Worm (Caenorhabditis elegans) whole organism, L4 larva: ENCODE measurements around the gene F14E5.2.

Experiments used
- D1046.2 ChIP-seq: fragments of 200-800 bp; sonication (Bioruptor generic); IDR thresholded peaks from 2 replicates; pipeline ENCODE4 v1.3.6; 2022; ENCODE audit warnings: missing genetic modification characterization, missing compliant biosample characterization
- F10B5.3 ChIP-seq: sonication (generic microtip); optimal IDR thresholded peaks from 2 replicates; lab custom pipeline; 2016; ENCODE audit warnings: mild to moderate bottlenecking, missing genetic modification characterization, missing compliant biosample characterization
- F26F4.8 ChIP-seq: fragments of 200-800 bp; sonication (Bioruptor generic); conservative IDR thresholded peaks from 2 replicates; pipeline ENCODE4 v1.3.6; 2022; ENCODE audit warnings: missing genetic modification characterization, missing compliant biosample characterization
- F44E2.7 ChIP-seq: fragments of 200-800 bp; sonication (Bioruptor generic); IDR thresholded peaks from 2 replicates; pipeline ENCODE4 v2.1.2; 2022; ENCODE audit warnings: missing genetic modification characterization, missing compliant biosample characterization
- Y48G9A.11 ChIP-seq: fragments of 200-800 bp; sonication (Bioruptor generic); IDR thresholded peaks from 2 replicates; pipeline ENCODE4 v1.3.6; 2022; ENCODE audit warnings: missing genetic modification reagents, missing genetic modification characterization, missing compliant biosample characterization
- ZK337.2 ChIP-seq: fragments of 200-800 bp; sonication (Bioruptor generic); IDR thresholded peaks from 2 replicates; pipeline ENCODE4 v1.3.6; 2022; ENCODE audit warnings: missing genetic modification reagents, missing genetic modification characterization, missing compliant biosample characterization
- aly-2 ChIP-seq: sonication (generic microtip); optimal IDR thresholded peaks from 2 replicates; lab custom pipeline; 2018; ENCODE audit warnings: missing biosample characterization, missing genetic modification characterization
- ama-1 ChIP-seq: fragments of 150-350 bp; optimal IDR thresholded peaks from 2 replicates; lab custom pipeline; 2014; ENCODE audit warnings: inconsistent platforms, mixed read lengths
- arid-1 ChIP-seq: fragments of 200-800 bp; sonication (Bioruptor generic); conservative IDR thresholded peaks from 2 replicates; pipeline ENCODE4 v1.3.6; 2022; ENCODE audit warnings: missing genetic modification reagents, missing genetic modification characterization, missing compliant biosample characterization
- ceh-32 ChIP-seq: sonication (generic microtip); optimal IDR thresholded peaks from 2 replicates; lab custom pipeline; 2016; ENCODE audit warnings: mild to moderate bottlenecking, missing genetic modification characterization, missing compliant biosample characterization; ENCODE audit not compliant: poor library complexity
- ceh-44 ChIP-seq: fragments of 200-800 bp; sonication (Bioruptor generic); IDR thresholded peaks from 2 replicates; pipeline ENCODE4 v1.3.6; 2022; ENCODE audit warnings: missing genetic modification reagents, missing genetic modification characterization, missing compliant biosample characterization
- ceh-62 ChIP-seq: sonication (generic microtip); optimal IDR thresholded peaks from 2 replicates; lab custom pipeline; 2017; ENCODE audit warnings: missing biosample characterization, missing genetic modification characterization
- ceh-82 ChIP-seq: sonication (generic microtip); optimal IDR thresholded peaks from 2 replicates; lab custom pipeline; 2017; ENCODE audit warnings: missing biosample characterization, missing genetic modification characterization
- daf-12 ChIP-seq: fragments of 150-350 bp; optimal IDR thresholded peaks from 2 replicates; lab custom pipeline; 2014; ENCODE audit warnings: missing biosample characterization, missing genetic modification reagents, missing genetic modification characterization
- daf-19 ChIP-seq: fragments of 200-800 bp; sonication (Bioruptor generic); conservative IDR thresholded peaks from 2 replicates; pipeline ENCODE4 v1.3.6; 2022; ENCODE audit warnings: missing genetic modification characterization, missing compliant biosample characterization
- dmd-8 ChIP-seq: fragments of 200-800 bp; sonication (Bioruptor generic); IDR thresholded peaks from 2 replicates; pipeline ENCODE4 v1.3.6; 2022; ENCODE audit warnings: missing genetic modification characterization, missing compliant biosample characterization
- dmd-9 ChIP-seq: fragments of 200-800 bp; sonication (Bioruptor generic); IDR thresholded peaks from 2 replicates; pipeline ENCODE4 v1.3.6; 2022; ENCODE audit warnings: missing genetic modification reagents, missing genetic modification characterization, missing compliant biosample characterization
- dpl-1 ChIP-seq: fragments of 150-350 bp; optimal IDR thresholded peaks from 2 replicates; lab custom pipeline; 2014; ENCODE audit warnings: missing biosample characterization, missing genetic modification reagents, missing genetic modification characterization
- duxl-1 ChIP-seq: sonication (generic microtip); optimal IDR thresholded peaks from 2 replicates; lab custom pipeline; 2016; ENCODE audit warnings: mild to moderate bottlenecking, missing genetic modification characterization, moderate library complexity, missing compliant biosample characterization; ENCODE audit not compliant: poor library complexity
- dve-1 ChIP-seq: sonication (generic microtip); optimal IDR thresholded peaks from 2 replicates; lab custom pipeline; 2017; ENCODE audit warnings: antibody characterized with exemption, mild to moderate bottlenecking, missing genetic modification characterization, missing compliant biosample characterization; ENCODE audit not compliant: insufficient read depth
- fos-1 ChIP-seq: fragments of 150-350 bp; optimal IDR thresholded peaks from 2 replicates; lab custom pipeline; 2014; ENCODE audit warnings: missing biosample characterization, missing genetic modification characterization
- gei-8 ChIP-seq: fragments of 200-800 bp; sonication (Bioruptor generic); optimal IDR thresholded peaks from 2 replicates; lab custom pipeline; 2018; ENCODE audit warnings: mild to moderate bottlenecking, missing genetic modification characterization, missing compliant biosample characterization
- hlh-11 ChIP-seq: fragments of 200-800 bp; sonication (Bioruptor generic); optimal IDR thresholded peaks from 2 replicates; lab custom pipeline; 2018; ENCODE audit warnings: mild to moderate bottlenecking, missing genetic modification characterization, missing compliant biosample characterization
- lin-15B ChIP-seq: fragments of 150-350 bp; sonication (generic microtip); optimal IDR thresholded peaks from 3 replicates; lab custom pipeline; 2014; ENCODE audit warnings: missing biosample characterization, missing genetic modification characterization
- lin-29 ChIP-seq: fragments of 200-800 bp; sonication (Bioruptor generic); IDR thresholded peaks from 2 replicates; pipeline ENCODE4 v1.3.6; 2022; ENCODE audit warnings: missing genetic modification reagents, missing genetic modification characterization, missing compliant biosample characterization
- madf-9 ChIP-seq: fragments of 200-800 bp; sonication (Bioruptor generic); conservative IDR thresholded peaks from 2 replicates; pipeline ENCODE4 v1.3.6; 2022; ENCODE audit warnings: missing genetic modification reagents, missing genetic modification characterization, missing compliant biosample characterization
- mdt-29 ChIP-seq: fragments of 200-800 bp; sonication (Bioruptor generic); IDR thresholded peaks from 2 replicates; pipeline ENCODE4 v1.3.6; 2022; ENCODE audit warnings: missing genetic modification reagents, missing genetic modification characterization, missing compliant biosample characterization
- mep-1 ChIP-seq: fragments of 150-350 bp; sonication (generic microtip); optimal IDR thresholded peaks from 3 replicates; lab custom pipeline; 2014; ENCODE audit warnings: missing biosample characterization, missing genetic modification characterization
- mxl-2 ChIP-seq: fragments of 200-800 bp; sonication (Bioruptor generic); conservative IDR thresholded peaks from 2 replicates; pipeline ENCODE4 v1.3.6; 2022; ENCODE audit warnings: missing genetic modification reagents, missing genetic modification characterization, missing compliant biosample characterization
- mxl-3 ChIP-seq: fragments of 200-800 bp; sonication (Bioruptor generic); optimal IDR thresholded peaks from 2 replicates; lab custom pipeline; 2018; ENCODE audit warnings: mild to moderate bottlenecking, missing genetic modification characterization, missing compliant biosample characterization
- nhr-10 ChIP-seq: fragments of 150-350 bp; optimal IDR thresholded peaks from 2 replicates; lab custom pipeline; 2014; ENCODE audit warnings: missing biosample characterization, missing genetic modification characterization
- nhr-111 ChIP-seq: fragments of 200-800 bp; sonication (Bioruptor generic); optimal IDR thresholded peaks from 2 replicates; lab custom pipeline; 2018; ENCODE audit warnings: mild to moderate bottlenecking, missing genetic modification characterization, missing compliant biosample characterization
- nhr-41 ChIP-seq: fragments of 200-800 bp; sonication (Bioruptor generic); IDR thresholded peaks from 2 replicates; pipeline ENCODE4 v1.3.6; 2022; ENCODE audit warnings: missing genetic modification reagents, missing genetic modification characterization, missing compliant biosample characterization
- nhr-42 ChIP-seq: fragments of 200-800 bp; sonication (Bioruptor generic); IDR thresholded peaks from 2 replicates; pipeline ENCODE4 v1.3.6; 2022; ENCODE audit warnings: missing genetic modification characterization, missing compliant biosample characterization
- nhr-6 ChIP-seq: fragments of 150-350 bp; optimal IDR thresholded peaks from 2 replicates; lab custom pipeline; 2014; ENCODE audit warnings: missing biosample characterization, missing genetic modification characterization
- pqm-1 ChIP-seq: sonication (generic microtip); optimal IDR thresholded peaks from 2 replicates; lab custom pipeline; 2017; ENCODE audit warnings: missing biosample characterization, missing genetic modification characterization
- rbr-2 ChIP-seq: sonication (generic microtip); optimal IDR thresholded peaks from 2 replicates; lab custom pipeline; 2016; ENCODE audit warnings: missing genotype, missing genetic modification characterization, missing compliant biosample characterization
- set-16 ChIP-seq: fragments of 200-800 bp; sonication (Bioruptor generic); IDR thresholded peaks from 2 replicates; pipeline ENCODE4 v1.3.6; 2022; ENCODE audit warnings: missing genetic modification reagents, missing genetic modification characterization, missing compliant biosample characterization
- unc-62 ChIP-seq, 3 experiments: fragments of 150-350 bp in 1 of 3; sonication (generic microtip); optimal IDR thresholded peaks in 2 of 3; peaks in 1 of 3; 1 replicate in 1 of 3; 2 replicates in 2 of 3; lab custom pipeline; 2014 to 2017; ENCODE audit warnings: missing biosample characterization in 3 of 3, missing genetic modification characterization in 3 of 3, missing genetic modification reagents in 3 of 3, missing genotype in 1 of 3
- vab-7 ChIP-seq: fragments of 200-800 bp; sonication (Bioruptor generic); IDR thresholded peaks from 2 replicates; pipeline ENCODE4 v1.3.6; 2022; ENCODE audit warnings: missing genetic modification reagents, missing genetic modification characterization, missing compliant biosample characterization
- zfp-2 ChIP-seq: sonication (generic microtip); optimal IDR thresholded peaks from 2 replicates; lab custom pipeline; 2016; ENCODE audit warnings: mild to moderate bottlenecking, missing genetic modification characterization, missing compliant biosample characterization
- zfp-3 ChIP-seq: fragments of 200-800 bp; sonication (Bioruptor generic); conservative IDR thresholded peaks from 2 replicates; pipeline ENCODE4 v1.3.6; 2022; ENCODE audit warnings: missing genetic modification reagents, missing genetic modification characterization, missing compliant biosample characterization
- zip-11 ChIP-seq: fragments of 200-800 bp; sonication (Bioruptor generic); IDR thresholded peaks from 2 replicates; pipeline ENCODE4 v1.3.6; 2022; ENCODE audit warnings: missing genetic modification characterization, missing compliant biosample characterization
- zip-2 ChIP-seq: fragments of 150-350 bp; optimal IDR thresholded peaks from 2 replicates; lab custom pipeline; 2014; ENCODE audit warnings: missing biosample characterization, missing genetic modification characterization

The F14E5.2 gene

DNA sequence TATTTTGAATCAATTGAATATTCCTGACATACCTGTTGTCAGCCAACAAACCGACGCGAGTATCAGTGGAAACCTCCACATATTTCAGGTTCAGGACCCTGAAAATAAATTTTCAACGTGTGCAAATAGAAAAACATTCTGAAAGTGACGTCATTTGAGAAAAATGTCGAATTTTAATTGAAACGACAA, at the start of gene F14E5.2:
Gene F14E5.2, minus strand, starts transcription at position 101 of the 189 bp plus-strand sequence.
- TF ChIP-seq mdt-29 (GFP tag; lab: Robert Waterston, UW), result no peak
- TF ChIP-seq nhr-10, result no peak
- no peak for TF ChIP-seq zip-11 (GFP tag; lab: Robert Waterston, UW)
- TF ChIP-seq lin-15B (tag; lab: Kevin White, UChicago), result no peak
- TF ChIP-seq vab-7, result no peak
- TF ChIP-seq mep-1 (tag; lab: Kevin White, UChicago), result no peak

DNA sequence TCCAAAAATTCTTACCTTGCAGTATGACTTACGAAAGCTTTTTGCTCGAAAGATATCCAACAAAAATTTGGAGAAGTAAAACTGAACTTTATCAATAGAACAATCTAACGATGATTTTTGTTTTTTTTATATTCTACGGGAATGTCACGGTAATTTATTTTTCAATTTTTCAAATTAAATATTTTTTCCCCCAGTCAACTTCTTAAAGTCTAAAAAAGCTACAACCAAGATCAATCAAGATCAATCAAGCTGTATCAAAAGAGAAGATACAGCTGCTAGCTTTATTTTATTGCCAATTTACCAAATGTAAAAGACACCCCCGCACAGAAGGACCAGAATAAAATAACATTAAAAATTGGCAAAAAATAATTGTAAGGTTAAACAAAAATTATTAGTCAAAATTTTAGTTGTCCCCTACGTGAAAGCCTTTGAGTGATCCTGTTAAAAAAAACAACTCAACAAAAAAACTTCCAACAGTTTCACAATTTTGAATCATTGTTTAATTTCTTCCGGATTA, 46.7 kb upstream of the F14E5.2 start, which contains the start of the genes M05D6.1 and M05D6.3:
Gene M05D6.1, minus strand, starts transcription at position 101 of the 517 bp plus-strand sequence.
Gene M05D6.3, plus strand, starts transcription at position 467 of the 517 bp plus-strand sequence.
- TF ChIP-seq mxl-2 (no peak), ZK337.2 (GFP tag; lab: Robert Waterston, UW) (no peak), dmd-9 (GFP tag; lab: Robert Waterston, UW) (no peak), dmd-8 (no peak), aly-2 (no peak), F10B5.3 (tag; lab: Kevin White, UChicago) (no peak), set-16 (GFP tag; lab: Robert Waterston, UW) (no peak), hlh-11 (tag; lab: Kevin White, UChicago) (no peak), daf-19 (GFP tag; lab: Robert Waterston, UW) (no peak), zip-2 (tag; lab: Kevin White, UChicago) (no peak), dve-1 (no peak), unc-62 (GFP tag; optimal IDR thresholded peaks at IDR 0.05 in 1 of 2; lab: Kevin White, UChicago) (no peak), unc-62 (tag; optimal IDR thresholded peaks at IDR 0.05; lab: Kevin White, UChicago) (no peak), daf-12 (tag; lab: Kevin White, UChicago) (no peak), F26F4.8 (GFP tag; lab: Robert Waterston, UW) (no peak), Y48G9A.11 (no peak)

DNA sequence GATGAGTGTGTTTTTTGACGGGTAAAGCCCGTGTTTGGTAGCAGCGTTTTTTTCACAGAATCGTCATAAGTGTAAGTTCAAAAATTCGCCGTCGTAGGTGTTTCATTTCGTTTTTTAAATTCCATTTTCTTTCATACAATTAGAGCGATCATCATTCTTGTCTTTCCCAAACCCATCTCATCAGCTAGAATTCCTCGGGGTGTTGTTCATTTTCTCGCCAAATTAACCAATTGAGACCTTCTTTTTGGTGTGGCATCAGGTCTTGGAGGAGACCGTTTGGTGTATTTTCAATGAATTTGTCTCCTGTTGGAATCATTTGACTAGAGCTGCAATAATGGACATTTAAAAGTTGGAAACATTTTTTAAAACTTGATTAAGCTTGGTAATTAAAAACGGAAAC, 44.3 kb upstream of the F14E5.2 start:
- TF ChIP-seq lin-29 (no peak), zip-2 (tag; lab: Kevin White, UChicago) (no peak), unc-62 (GFP tag; optimal IDR thresholded peaks at IDR 0.05 in 1 of 2; lab: Kevin White, UChicago) (peak in 1 of 2 experiments; percentile 91), unc-62 (tag; optimal IDR thresholded peaks at IDR 0.05; lab: Kevin White, UChicago) (no peak), gei-8 (GFP tag; lab: Kevin White, UChicago) (no peak), ama-1 (lab: Kevin White, UChicago) (no peak), mdt-29 (GFP tag; lab: Robert Waterston, UW) (no peak), nhr-41 (GFP tag; lab: Robert Waterston, UW) (no peak), F44E2.7 (GFP tag; lab: Robert Waterston, UW) (no peak)

DNA sequence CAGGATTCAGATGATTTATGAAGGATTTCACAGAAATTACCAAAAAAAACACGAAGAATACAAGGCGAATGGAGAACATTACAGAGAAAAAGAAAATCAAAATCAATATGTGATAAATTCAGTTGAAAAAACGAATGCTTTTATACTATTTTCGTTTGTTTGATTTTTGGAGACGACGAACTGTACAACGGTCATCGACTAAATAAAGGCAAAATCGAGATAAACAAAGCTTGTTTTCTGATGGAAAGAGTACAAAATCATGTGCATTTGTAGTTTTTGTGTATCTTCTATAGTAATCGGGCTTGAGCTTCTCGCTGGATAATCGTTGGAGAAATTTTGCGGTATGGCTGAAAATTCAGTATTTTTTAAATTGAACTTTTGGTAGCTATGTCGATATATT, 42.5 kb upstream of the F14E5.2 start, which contains the start of gene M05D6.8:
Gene M05D6.8, minus strand, starts transcription at position 101 of the 400 bp plus-strand sequence.
- TF ChIP-seq ceh-44 (no peak), dve-1 (no peak), nhr-42 (GFP tag; lab: Robert Waterston, UW) (no peak), D1046.2 (no peak), ceh-32 (tag; lab: Kevin White, UChicago) (no peak)
- TF ChIP-seq, all 104 proteins: peak for 0

DNA sequence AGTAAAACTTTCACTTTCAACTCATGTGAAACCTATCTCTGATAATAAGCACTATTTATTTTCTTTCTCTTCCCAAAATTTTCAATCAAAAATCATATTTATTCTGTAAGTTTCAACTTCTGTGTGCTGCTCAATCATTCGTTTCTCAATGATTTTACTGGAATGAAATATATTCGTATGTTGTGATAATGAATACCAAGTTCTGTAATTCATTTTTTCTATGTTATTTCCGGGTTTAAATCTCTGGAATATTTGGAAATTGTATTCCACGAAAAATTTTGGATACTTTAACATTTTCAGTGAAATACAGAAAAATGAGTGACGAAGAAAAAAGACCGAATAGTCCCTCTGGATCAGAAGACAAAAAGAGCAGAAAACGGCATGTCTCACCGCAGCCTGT, 39.2 kb upstream of the F14E5.2 start, which contains the start of gene M05D6.2:
Gene M05D6.2, plus strand, starts transcription at position 301 of the 400 bp plus-strand sequence.
- TF ChIP-seq nhr-111 (GFP tag; lab: Kevin White, UChicago) (no peak), rbr-2 (tag; lab: Kevin White, UChicago) (no peak), mxl-3 (no peak), dpl-1 (GFP tag; lab: Kevin White, UChicago) (no peak), daf-12 (tag; lab: Kevin White, UChicago) (no peak), nhr-6 (tag; lab: Kevin White, UChicago) (no peak), pqm-1 (tag; lab: Kevin White, UChicago) (no peak), zfp-3 (GFP tag; lab: Robert Waterston, UW) (no peak), arid-1 (GFP tag; lab: Robert Waterston, UW) (no peak), fos-1 (tag; lab: Kevin White, UChicago) (no peak), ceh-82 (tag; lab: Kevin White, UChicago) (no peak), zfp-2 (tag; lab: Kevin White, UChicago) (no peak), lin-29 (no peak), mdt-29 (GFP tag; lab: Robert Waterston, UW) (no peak), F26F4.8 (GFP tag; lab: Robert Waterston, UW) (no peak), lin-15B (tag; lab: Kevin White, UChicago) (no peak), madf-9 (GFP tag; lab: Robert Waterston, UW) (no peak), ceh-62 (tag; lab: Kevin White, UChicago) (no peak), duxl-1 (tag; lab: Kevin White, UChicago) (no peak)
